Fruit fly (Drosophila melanogaster) whole organism, embryonic: ENCODE results near the gene CG9240.

Source experiments
- CG10979 ChIP-seq: fragments of 200-800 bp; sonication (Bioruptor generic); optimal IDR thresholded peaks from 2 replicates; lab custom pipeline; 2018; ENCODE audit warnings: missing biosample characterization, mild to moderate bottlenecking, missing genetic modification characterization, moderate library complexity
- CG13624 ChIP-seq: fragments of 200-800 bp; sonication (Bioruptor generic); optimal IDR thresholded peaks from 2 replicates; lab custom pipeline; 2016; ENCODE audit warnings: missing biosample characterization, missing genetic modification characterization
- CG14965 ChIP-seq: fragments of 200-800 bp; sonication (Bioruptor generic); optimal IDR thresholded peaks from 2 replicates; lab custom pipeline; 2016; ENCODE audit warnings: missing biosample characterization, missing genetic modification characterization, borderline replicate concordance
- CG15269 ChIP-seq: fragments of 200-800 bp; sonication (Bioruptor generic); optimal IDR thresholded peaks from 2 replicates; lab custom pipeline; 2018; ENCODE audit warnings: missing biosample characterization, mild to moderate bottlenecking, missing genetic modification characterization, moderate library complexity
- CG15479 ChIP-seq: fragments of 200-800 bp; sonication (Bioruptor generic); optimal IDR thresholded peaks from 3 replicates; lab custom pipeline; 2019; ENCODE audit warnings: missing biosample characterization, mild to moderate bottlenecking, missing genetic modification characterization, moderate library complexity
- CG18764 ChIP-seq: fragments of 200-800 bp; sonication (Bioruptor generic); optimal IDR thresholded peaks from 3 replicates; lab custom pipeline; 2016; ENCODE audit warnings: missing biosample characterization, missing genetic modification characterization
- CG2875 ChIP-seq: fragments of 200-800 bp; sonication (Bioruptor generic); optimal IDR thresholded peaks from 2 replicates; lab custom pipeline; 2017; ENCODE audit warnings: missing biosample characterization, mild to moderate bottlenecking, missing genetic modification characterization, missing genetic modification reagents
- CG30431 ChIP-seq: fragments of 200-800 bp; sonication (Bioruptor generic); optimal IDR thresholded peaks from 2 replicates; lab custom pipeline; 2017; ENCODE audit warnings: missing biosample characterization, missing genetic modification characterization
- CG34422 ChIP-seq: fragments of 200-800 bp; sonication (Bioruptor generic); IDR thresholded peaks from 3 replicates; pipeline ENCODE4 v1.3.6; 2022; ENCODE audit warnings: missing biosample characterization, missing genetic modification characterization
- CG4617 ChIP-seq: fragments of 200-800 bp; sonication (Bioruptor generic); optimal IDR thresholded peaks from 3 replicates; lab custom pipeline; 2016; ENCODE audit warnings: missing biosample characterization, missing genetic modification characterization, borderline replicate concordance
- CG4854 ChIP-seq: fragments of 200-800 bp; sonication (Bioruptor generic); optimal IDR thresholded peaks from 2 replicates; lab custom pipeline; 2016; ENCODE audit warnings: missing biosample characterization, missing genetic modification characterization, inconsistent platforms
- CG6689 ChIP-seq: fragments of 200-800 bp; sonication (Bioruptor generic); IDR thresholded peaks from 2 replicates; pipeline ENCODE4 v1.3.6; 2022; ENCODE audit warnings: missing biosample characterization, missing genetic modification characterization
- CG8089 ChIP-seq: fragments of 200-800 bp; sonication (Bioruptor generic); optimal IDR thresholded peaks from 3 replicates; lab custom pipeline; 2016; ENCODE audit warnings: missing biosample characterization, missing genetic modification characterization
- CG9797 ChIP-seq: fragments of 200-800 bp; sonication (Bioruptor generic); optimal IDR thresholded peaks from 3 replicates; lab custom pipeline; 2018; ENCODE audit warnings: missing biosample characterization, mild to moderate bottlenecking, missing genetic modification characterization
- Elba2 ChIP-seq: fragments of 200-800 bp; sonication (Bioruptor generic); optimal IDR thresholded peaks from 3 replicates; lab custom pipeline; 2016; ENCODE audit warnings: missing biosample characterization, missing genetic modification characterization
- H15 ChIP-seq: fragments of 200-800 bp; sonication (Bioruptor generic); IDR thresholded peaks from 3 replicates; pipeline ENCODE4 v1.3.6; 2022; ENCODE audit warnings: missing biosample characterization, missing genetic modification characterization
- Hey ChIP-seq: fragments of 200-800 bp; sonication (Bioruptor generic); optimal IDR thresholded peaks from 3 replicates; lab custom pipeline; 2018; ENCODE audit warnings: missing biosample characterization, mild to moderate bottlenecking, missing genetic modification characterization
- Hr3 ChIP-seq: fragments of 200-800 bp; sonication (Bioruptor generic); optimal IDR thresholded peaks from 3 replicates; lab custom pipeline; 2016; ENCODE audit warnings: missing biosample characterization, missing genetic modification characterization
- MESR4 ChIP-seq: fragments of 200-800 bp; sonication (Bioruptor generic); optimal IDR thresholded peaks from 2 replicates; lab custom pipeline; 2018; ENCODE audit warnings: missing biosample characterization, mild to moderate bottlenecking, missing genetic modification characterization, moderate library complexity
- Med ChIP-seq: fragments of 200-800 bp; sonication (Bioruptor generic); peaks from one replicate; lab custom pipeline; 2016; ENCODE audit warnings: missing biosample characterization, missing genetic modification characterization, mild to moderate bottlenecking, inconsistent platforms, moderate library complexity
- Meics ChIP-seq: fragments of 200-800 bp; sonication (Bioruptor generic); optimal IDR thresholded peaks from 2 replicates; lab custom pipeline; 2017; ENCODE audit warnings: missing biosample characterization, mild to moderate bottlenecking, missing genetic modification characterization
- Opbp ChIP-seq: fragments of 200-800 bp; sonication (Bioruptor generic); IDR thresholded peaks from 3 replicates; pipeline ENCODE4 v1.3.6; 2022; ENCODE audit warnings: missing biosample characterization, missing genetic modification characterization; ENCODE audit not compliant: partially characterized antibody
- Sin3A ChIP-seq: fragments of >200 bp; optimal IDR thresholded peaks from 2 replicates; lab custom pipeline; 2018
- YL-1 ChIP-seq: fragments of 200-800 bp; sonication (Bioruptor generic); optimal IDR thresholded peaks from 3 replicates; lab custom pipeline; 2017; ENCODE audit warnings: missing biosample characterization, mild to moderate bottlenecking, missing genetic modification characterization
- bigmax ChIP-seq: fragments of 200-800 bp; sonication (Bioruptor generic); optimal IDR thresholded peaks from 2 replicates; lab custom pipeline; 2018; ENCODE audit warnings: missing biosample characterization, mild to moderate bottlenecking, missing genetic modification characterization
- dm ChIP-seq: fragments of 200-800 bp; sonication (Bioruptor generic); optimal IDR thresholded peaks from 3 replicates; lab custom pipeline; 2016; ENCODE audit warnings: missing biosample characterization, missing genetic modification characterization
- fd64A ChIP-seq: fragments of 200-800 bp; sonication (Bioruptor generic); optimal IDR thresholded peaks from 3 replicates; lab custom pipeline; 2018; ENCODE audit warnings: missing biosample characterization, mild to moderate bottlenecking, missing genetic modification characterization
- fu2 ChIP-seq: fragments of 200-800 bp; sonication (Bioruptor generic); optimal IDR thresholded peaks from 2 replicates; lab custom pipeline; 2016; ENCODE audit warnings: missing biosample characterization, missing genetic modification characterization
- hkb ChIP-seq, 2 experiments: fragments of 200-800 bp in 1 of 2; fragments of >200 bp in 1 of 2; sonication (Bioruptor generic) in 1 of 2; IDR thresholded peaks in 1 of 2; optimal IDR thresholded peaks in 1 of 2; 2 replicates each; pipeline versions ENCODE4 v1.3.6 to Lab custom; 2017 to 2022; ENCODE audit warnings: missing biosample characterization in 1 of 2, missing genetic modification characterization in 1 of 2
- inv ChIP-seq: fragments of 200-800 bp; sonication (Bioruptor generic); IDR thresholded peaks from 2 replicates; pipeline ENCODE4 v1.3.6; 2022; ENCODE audit warnings: missing biosample characterization, missing genetic modification characterization; ENCODE audit not compliant: partially characterized antibody
- kay ChIP-seq: fragments of 200-800 bp; sonication (Bioruptor generic); optimal IDR thresholded peaks from 2 replicates; lab custom pipeline; 2016; ENCODE audit warnings: missing biosample characterization, missing genetic modification characterization
- lmd ChIP-seq: fragments of 200-800 bp; sonication (Bioruptor generic); IDR thresholded peaks from 2 replicates; pipeline ENCODE4 v1.3.6; 2022; ENCODE audit warnings: missing biosample characterization, missing genetic modification characterization
- luna ChIP-seq: fragments of 200-800 bp; sonication (Bioruptor generic); optimal IDR thresholded peaks from 2 replicates; lab custom pipeline; 2016; ENCODE audit warnings: missing biosample characterization, missing genetic modification characterization
- mld ChIP-seq: fragments of 200-800 bp; sonication (Bioruptor generic); IDR thresholded peaks from 3 replicates; pipeline ENCODE4 v1.3.6; 2022; ENCODE audit warnings: missing biosample characterization, missing genetic modification characterization; ENCODE audit not compliant: partially characterized antibody
- p53 ChIP-seq: fragments of 200-800 bp; sonication (Bioruptor generic); optimal IDR thresholded peaks from 2 replicates; lab custom pipeline; 2016; ENCODE audit warnings: missing biosample characterization, missing genetic modification characterization
- run ChIP-seq: fragments of 200-800 bp; sonication (Bioruptor generic); optimal IDR thresholded peaks from 3 replicates; lab custom pipeline; 2018; ENCODE audit warnings: missing biosample characterization, mild to moderate bottlenecking, missing genetic modification characterization
- salm ChIP-seq: fragments of 200-800 bp; sonication (Bioruptor generic); optimal IDR thresholded peaks from 2 replicates; lab custom pipeline; 2018; ENCODE audit warnings: missing biosample characterization, mild to moderate bottlenecking, missing genetic modification characterization
- tgo ChIP-seq: fragments of 200-800 bp; sonication (Bioruptor generic); IDR thresholded peaks from 3 replicates; pipeline ENCODE4 v1.3.6; 2022; ENCODE audit warnings: missing biosample characterization, missing genetic modification characterization
- unc-4 ChIP-seq: fragments of 200-800 bp; sonication (Bioruptor generic); IDR thresholded peaks from 2 replicates; pipeline ENCODE4 v1.3.6; 2022; ENCODE audit warnings: missing biosample characterization, missing genetic modification characterization; ENCODE audit not compliant: partially characterized antibody
- wdn ChIP-seq: fragments of 200-800 bp; sonication (Bioruptor generic); IDR thresholded peaks from 2 replicates; pipeline ENCODE4 v1.3.6; 2022; ENCODE audit warnings: missing biosample characterization, missing genetic modification characterization

CG9240 gene

DNA sequence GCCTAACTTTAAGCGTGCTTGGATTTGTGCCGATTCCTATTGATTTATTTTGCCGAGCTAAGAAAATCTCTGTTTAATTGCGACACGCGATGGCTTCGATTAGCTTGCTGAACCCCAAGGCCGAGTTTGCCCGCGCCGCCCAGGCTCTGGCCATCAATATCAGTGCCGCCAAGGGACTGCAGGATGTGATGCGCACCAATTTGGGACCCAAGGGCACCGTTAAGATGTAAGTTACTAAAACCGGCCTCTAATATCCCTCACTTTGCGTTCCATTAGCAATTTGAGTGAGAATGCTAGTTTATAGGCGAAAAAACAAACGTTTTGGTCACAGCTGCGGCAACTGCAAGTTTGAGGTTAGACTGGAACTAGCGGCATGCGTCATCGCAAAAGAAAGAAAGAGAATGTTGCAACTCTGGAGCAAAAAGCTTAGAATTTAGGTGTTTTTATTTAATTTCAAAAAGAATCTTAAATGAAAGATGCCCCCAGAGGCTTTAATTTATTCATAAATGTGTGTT, 45.7 kb upstream of the CG9240 start:
- TF ChIP-seq Opbp (GFP tag; lab: Robert Waterston, UW), result peak; percentile 19; the same call in 1 of the 3 replicates
- no peak for TF ChIP-seq Hey (tag; lab: Kevin White, UChicago)
- TF ChIP-seq Sin3A (lab: Kevin White, UChicago), result peak; percentile 66
- peak; percentile 76 for TF ChIP-seq kay (GFP tag; lab: Kevin White, UChicago)
- TF ChIP-seq lmd (GFP tag; lab: Robert Waterston, UW), result no peak
- no peak for TF ChIP-seq salm (tag; lab: Kevin White, UChicago)
- no peak for TF ChIP-seq Meics (GFP tag; lab: Kevin White, UChicago)
- no peak for TF ChIP-seq hkb (optimal IDR thresholded peaks at IDR 0.05; lab: Kevin White, UChicago)
- TF ChIP-seq hkb (GFP tag; IDR thresholded peaks at IDR 0.05; lab: Robert Waterston, UW), result no peak
- TF ChIP-seq CG13624, result peak; percentile 0
- peak; percentile 80 for TF ChIP-seq MESR4 (GFP tag; lab: Kevin White, UChicago)
- TF ChIP-seq Elba2 (GFP tag; lab: Kevin White, UChicago), result peak; percentile 69
- no peak for TF ChIP-seq p53 (GFP tag; lab: Kevin White, UChicago)
- TF ChIP-seq CG8089 (GFP tag; lab: Kevin White, UChicago), result no peak
- peak; percentile 49 for TF ChIP-seq YL-1 (GFP tag; lab: Kevin White, UChicago)
- no peak for TF ChIP-seq CG6689 (GFP tag; lab: Robert Waterston, UW)
- peak; percentile 50; the same call in 1 of the 3 replicates for TF ChIP-seq CG34422 (GFP tag; lab: Robert Waterston, UW)
- peak; percentile 42 for TF ChIP-seq dm (GFP tag; lab: Kevin White, UChicago)
- no peak for TF ChIP-seq wdn
- TF ChIP-seq CG30431 (GFP tag; lab: Kevin White, UChicago), result no peak
- no peak for TF ChIP-seq CG4854
- no peak for TF ChIP-seq CG15269
- no peak for TF ChIP-seq CG18764
- no peak for TF ChIP-seq CG15479
- TF ChIP-seq unc-4 (GFP tag; lab: Robert Waterston, UW), result 0 out of 2 replicates have a peak, but pooled peaks have one; percentile 9
- TF ChIP-seq Hr3 (GFP tag; lab: Kevin White, UChicago), result no peak
- TF ChIP-seq CG9797, result peak; percentile 8
- no peak for TF ChIP-seq luna (GFP tag; lab: Kevin White, UChicago)
- TF ChIP-seq CG2875 (GFP tag; lab: Kevin White, UChicago), result no peak
- TF ChIP-seq fu2, result no peak
- TF ChIP-seq tgo, result no peak
- TF ChIP-seq CG14965 (GFP tag; lab: Kevin White, UChicago), result no peak
- no peak for TF ChIP-seq CG10979 (tag; lab: Kevin White, UChicago)
- peak; percentile 96 for TF ChIP-seq bigmax (GFP tag; lab: Kevin White, UChicago)
- no peak for TF ChIP-seq fd64A (GFP tag; lab: Kevin White, UChicago)
- TF ChIP-seq CG4617 (GFP tag; lab: Kevin White, UChicago), result peak; percentile 55
- TF ChIP-seq inv (GFP tag; lab: Robert Waterston, UW), result no peak
- no peak for TF ChIP-seq H15 (GFP tag; lab: Robert Waterston, UW)
- TF ChIP-seq mld (GFP tag; lab: Robert Waterston, UW), result 0 out of 3 replicates have a peak, but pooled peaks have one; percentile 23
- no peak for TF ChIP-seq Med (GFP tag; lab: Kevin White, UChicago)
- no peak for TF ChIP-seq run (tag; lab: Kevin White, UChicago)
